Worm (Caenorhabditis elegans): ENCODE results near the gene C32D5.12.

Gene C32D5.12

ce11 chrII:6355396-6356346 is 3.1 kb downstream of the C32D5.12 start, which contains the start of gene C32D5.11 (continued):
- no peak for TF ChIP-seq pros-1 (tag; optimal IDR thresholded peaks at IDR 0.05)
- TF ChIP-seq pha-2 (tag; optimal IDR thresholded peaks at IDR 0.05) = no peak
- peak; percentile 42 for TF ChIP-seq ceh-18 (tag; optimal IDR thresholded peaks at IDR 0.05)
- no peak for TF ChIP-seq ceh-19 (GFP tag; optimal IDR thresholded peaks at IDR 0.05)
- no peak for TF ChIP-seq gmeb-2 (tag; optimal IDR thresholded peaks at IDR 0.05)
- no peak for TF ChIP-seq hlh-8 (tag; optimal IDR thresholded peaks at IDR 0.05)
- TF ChIP-seq sox-2 (GFP tag; IDR thresholded peaks at IDR 0.05) = no peak
- no peak for TF ChIP-seq C08G9.2 (tag; optimal IDR thresholded peaks at IDR 0.05)
- TF ChIP-seq unc-42 (tag; optimal IDR thresholded peaks at IDR 0.05) = no peak
- TF ChIP-seq ahr-1 (tag; optimal IDR thresholded peaks at IDR 0.05) = no peak
- no peak for TF ChIP-seq syd-9 (tag; optimal IDR thresholded peaks at IDR 0.05)
- no peak for TF ChIP-seq npax-4 (tag; optimal IDR thresholded peaks at IDR 0.05)
- no peak for TF ChIP-seq hlh-13 (GFP tag; optimal IDR thresholded peaks at IDR 0.05)
- TF ChIP-seq rnt-1 (tag; optimal IDR thresholded peaks at IDR 0.05) = no peak
- no peak for TF ChIP-seq hlh-6 (tag; optimal IDR thresholded peaks at IDR 0.05)
- TF ChIP-seq tbx-2 (tag; optimal IDR thresholded peaks at IDR 0.05) = peak; percentile 51
- TF ChIP-seq ceh-34 (tag; optimal IDR thresholded peaks at IDR 0.05) = peak; percentile 32
- no peak for TF ChIP-seq K09A11.1 (tag; optimal IDR thresholded peaks at IDR 0.05; ENCODE audit: insufficient read depth)
- no peak for TF ChIP-seq T23F11.4 (GFP tag; optimal IDR thresholded peaks at IDR 0.05)
- no peak for TF ChIP-seq sox-4 (tag; optimal IDR thresholded peaks at IDR 0.05)
- TF ChIP-seq fkh-10 (GFP tag; optimal IDR thresholded peaks at IDR 0.05) = no peak
- TF ChIP-seq ama-1 (optimal IDR thresholded peaks at IDR 0.05) = no peak
- no peak for TF ChIP-seq Y22D7AL.16 (tag; optimal IDR thresholded peaks at IDR 0.05)
- TF ChIP-seq nfya-1 (tag; optimal IDR thresholded peaks at IDR 0.05) = peak; percentile 47
- peak; percentile 55 for TF ChIP-seq pax-1 (tag; optimal IDR thresholded peaks at IDR 0.05)
- TF ChIP-seq sdc-2 (tag; optimal IDR thresholded peaks at IDR 0.05) = no peak
- no peak for TF ChIP-seq che-1 (tag; optimal IDR thresholded peaks at IDR 0.05)
- TF ChIP-seq F13H6.1 (tag; optimal IDR thresholded peaks at IDR 0.05) = no peak
- TF ChIP-seq ttx-3 (tag; optimal IDR thresholded peaks at IDR 0.05) = no peak
- no peak for TF ChIP-seq lin-11 (tag; optimal IDR thresholded peaks at IDR 0.05)
- TF ChIP-seq dve-1 (tag; optimal IDR thresholded peaks at IDR 0.05) = no peak
- TF ChIP-seq zip-5 (tag; optimal IDR thresholded peaks at IDR 0.05) = no peak
- TF ChIP-seq ceh-30 (tag; optimal IDR thresholded peaks at IDR 0.05) = no peak
- TF ChIP-seq pag-3 (tag; optimal IDR thresholded peaks at IDR 0.05; ENCODE audit: borderline replicate concordance) = no peak
- TF ChIP-seq ref-2 (tag; optimal IDR thresholded peaks at IDR 0.05) = peak; percentile 23
- no peak for TF ChIP-seq dmd-4 (tag; optimal IDR thresholded peaks at IDR 0.05; ENCODE audit: borderline replicate concordance)
- TF ChIP-seq ceh-2 (tag; optimal IDR thresholded peaks at IDR 0.05) = no peak
- peak; percentile 23 for TF ChIP-seq ceh-48 (tag; optimal IDR thresholded peaks at IDR 0.05)
- TF ChIP-seq ceh-31 (tag; optimal IDR thresholded peaks at IDR 0.05) = peak; percentile 25
- TF ChIP-seq ceh-9 (tag; optimal IDR thresholded peaks at IDR 0.05) = no peak
- TF ChIP-seq eyg-1 (tag; optimal IDR thresholded peaks at IDR 0.05) = no peak
- no peak for TF ChIP-seq unc-55 (GFP tag; optimal IDR thresholded peaks at IDR 0.05)

- TF ChIP-seq unc-3 (GFP tag; conservative IDR thresholded peaks at IDR 0.05) = no peak
- TF ChIP-seq unc-3 (tag; optimal IDR thresholded peaks at IDR 0.05) = no peak
- TF ChIP-seq fkh-6 (tag; optimal IDR thresholded peaks at IDR 0.05) = no peak
- no peak for TF ChIP-seq T23F11.4 (GFP tag; optimal IDR thresholded peaks at IDR 0.05)
- TF ChIP-seq C08G9.2 (tag; optimal IDR thresholded peaks at IDR 0.05) = no peak
- no peak for TF ChIP-seq sdc-2 (tag; optimal IDR thresholded peaks at IDR 0.05)
- no peak for TF ChIP-seq F13H6.1 (tag; optimal IDR thresholded peaks at IDR 0.05)
- TF ChIP-seq ztf-16 (tag; optimal IDR thresholded peaks at IDR 0.05) = no peak
Observed at ce11 chrII:6351887-6352286, 6.9 kb downstream of the C32D5.12 start, which contains the start of gene C32D5.10. Gene C32D5.10 (minus strand): TSS chrII:6351987.
